Worm (Caenorhabditis elegans) whole organism, mixed stage, embryonic: ENCODE measurements around the gene EEED8.13.

Experiments
- M03D4.4 ChIP-seq: sonication (generic microtip); optimal IDR thresholded peaks from 2 replicates; lab custom pipeline; 2017; ENCODE audit warnings: mild to moderate bottlenecking, missing genetic modification characterization, missing compliant biosample characterization
- bed-3 ChIP-seq: fragments of 200-800 bp; sonication (Bioruptor generic); optimal IDR thresholded peaks from 3 replicates; lab custom pipeline; 2018; ENCODE audit warnings: mild to moderate bottlenecking, missing genetic modification characterization, moderate library complexity, missing compliant biosample characterization
- blmp-1 ChIP-seq: fragments of 150-350 bp; optimal IDR thresholded peaks from 2 replicates; lab custom pipeline; 2014; ENCODE audit warnings: missing biosample characterization, missing genetic modification characterization
- ceh-39 ChIP-seq: fragments of 150-350 bp; optimal IDR thresholded peaks from 2 replicates; lab custom pipeline; 2014; ENCODE audit warnings: missing biosample characterization, missing genetic modification characterization
- ceh-43 ChIP-seq: fragments of 200-800 bp; sonication (Bioruptor generic); optimal IDR thresholded peaks from 2 replicates; lab custom pipeline; 2018; ENCODE audit warnings: mild to moderate bottlenecking, missing genetic modification characterization, moderate library complexity, missing compliant biosample characterization
- ceh-83 ChIP-seq: fragments of 200-800 bp; sonication (Bioruptor generic); optimal IDR thresholded peaks from 2 replicates; lab custom pipeline; 2018; ENCODE audit warnings: mild to moderate bottlenecking, missing genetic modification characterization, missing compliant biosample characterization
- ces-1 ChIP-seq: fragments of 150-350 bp; optimal IDR thresholded peaks from 2 replicates; lab custom pipeline; 2014; ENCODE audit warnings: missing biosample characterization, missing genetic modification reagents, missing genetic modification characterization
- cnd-1 ChIP-seq: fragments of 200-800 bp; sonication (Bioruptor generic); optimal IDR thresholded peaks from 2 replicates; lab custom pipeline; 2018; ENCODE audit warnings: mild to moderate bottlenecking, missing genetic modification characterization, missing compliant biosample characterization
- drap-1 ChIP-seq: fragments of 200-800 bp; sonication (Bioruptor generic); optimal IDR thresholded peaks from 3 replicates; lab custom pipeline; 2018; ENCODE audit warnings: mild to moderate bottlenecking, missing genetic modification characterization, missing compliant biosample characterization
- elt-1 ChIP-seq: sonication (generic microtip); optimal IDR thresholded peaks from 2 replicates; lab custom pipeline; 2017; ENCODE audit warnings: missing genetic modification characterization, mild to moderate bottlenecking, missing compliant biosample characterization, antibody characterized with exemption, moderate library complexity, borderline replicate concordance; ENCODE audit not compliant: insufficient read depth
- flh-1 ChIP-seq: fragments of 200-800 bp; sonication (Bioruptor generic); optimal IDR thresholded peaks from 2 replicates; lab custom pipeline; 2018; ENCODE audit warnings: mild to moderate bottlenecking, missing genetic modification characterization, moderate library complexity, missing compliant biosample characterization
- ham-2 ChIP-seq: fragments of 200-800 bp; sonication (Bioruptor generic); optimal IDR thresholded peaks from 2 replicates; lab custom pipeline; 2018; ENCODE audit warnings: mild to moderate bottlenecking, missing genetic modification characterization, missing compliant biosample characterization
- hlh-1 ChIP-seq: fragments of 150-350 bp; optimal IDR thresholded peaks from 2 replicates; lab custom pipeline; 2014; ENCODE audit warnings: missing biosample characterization, missing genetic modification reagents, missing genetic modification characterization
- lin-13 ChIP-seq: fragments of 150-350 bp; optimal IDR thresholded peaks from 2 replicates; lab custom pipeline; 2014; ENCODE audit warnings: missing biosample characterization, missing genetic modification characterization
- lin-32 ChIP-seq: fragments of 200-800 bp; sonication (Bioruptor generic); optimal IDR thresholded peaks from 2 replicates; lab custom pipeline; 2018; ENCODE audit warnings: mild to moderate bottlenecking, missing genetic modification characterization, missing compliant biosample characterization
- lsy-2 ChIP-seq: fragments of 150-350 bp; optimal IDR thresholded peaks from 2 replicates; lab custom pipeline; 2014; ENCODE audit warnings: missing biosample characterization, missing genetic modification characterization
- mab-5 ChIP-seq: fragments of 150-350 bp; optimal IDR thresholded peaks from 2 replicates; lab custom pipeline; 2014; ENCODE audit warnings: missing biosample characterization, missing genetic modification characterization
- mls-2 ChIP-seq: sonication (generic microtip); optimal IDR thresholded peaks from 2 replicates; lab custom pipeline; 2016; ENCODE audit warnings: mild to moderate bottlenecking, missing genetic modification characterization, moderate library complexity, missing compliant biosample characterization
- nhr-237 ChIP-seq: fragments of 150-350 bp; optimal IDR thresholded peaks from 2 replicates; lab custom pipeline; 2014; ENCODE audit warnings: missing biosample characterization, missing genetic modification characterization
- nhr-28 ChIP-seq: fragments of 150-350 bp; optimal IDR thresholded peaks from 2 replicates; lab custom pipeline; 2014; ENCODE audit warnings: missing biosample characterization, missing genetic modification characterization
- pha-4 ChIP-seq: fragments of 150-350 bp; optimal IDR thresholded peaks from 2 replicates; lab custom pipeline; 2018; ENCODE audit warnings: missing biosample characterization, missing genetic modification reagents, missing genetic modification characterization
- snpc-4 ChIP-seq: fragments of 150-350 bp; optimal IDR thresholded peaks from 2 replicates; lab custom pipeline; 2014; ENCODE audit warnings: missing biosample characterization, missing genetic modification characterization
- sptf-1 ChIP-seq: sonication (generic microtip); optimal IDR thresholded peaks from 2 replicates; lab custom pipeline; 2017; ENCODE audit warnings: mild to moderate bottlenecking, missing genetic modification characterization, moderate library complexity, missing compliant biosample characterization
- unc-120 ChIP-seq: sonication (generic microtip); optimal IDR thresholded peaks from 2 replicates; lab custom pipeline; 2017; ENCODE audit warnings: missing genetic modification characterization, missing compliant biosample characterization; ENCODE audit not compliant: poor library complexity, severe bottlenecking
- unc-39 ChIP-seq: fragments of 150-350 bp; optimal IDR thresholded peaks from 2 replicates; lab custom pipeline; 2014; ENCODE audit warnings: missing biosample characterization, missing genetic modification characterization
- unc-62 ChIP-seq: fragments of 150-350 bp; optimal IDR thresholded peaks from 2 replicates; lab custom pipeline; 2014; ENCODE audit warnings: missing biosample characterization, missing genetic modification reagents, missing genetic modification characterization
- zip-8 ChIP-seq: fragments of 150-350 bp; optimal IDR thresholded peaks from 2 replicates; lab custom pipeline; 2014; ENCODE audit warnings: missing biosample characterization, missing genetic modification characterization

The EEED8.13 gene

DNA sequence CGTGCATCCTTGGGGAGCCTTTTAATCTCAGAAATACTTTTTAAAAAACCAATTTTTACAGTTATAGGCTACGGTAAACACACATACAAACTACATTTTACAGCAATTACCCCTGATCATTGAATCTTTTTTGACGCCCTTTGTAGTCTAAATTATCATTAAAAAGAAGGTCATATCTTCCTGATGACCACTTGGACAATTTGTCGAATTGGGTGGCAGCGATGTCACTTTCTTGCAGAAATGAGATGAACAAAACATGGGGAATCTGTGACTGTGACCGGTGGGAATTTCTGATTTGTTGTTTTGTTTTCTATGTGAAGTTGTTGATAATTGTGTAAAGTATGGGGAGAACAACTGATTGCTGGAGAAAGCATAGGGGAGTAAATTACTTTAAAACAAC lies 37.3 kb upstream of the EEED8.13 start:
- no peak for TF ChIP-seq ham-2 (GFP tag; lab: Kevin White, UChicago)
- no peak for TF ChIP-seq mls-2 (tag; lab: Kevin White, UChicago)
- TF ChIP-seq hlh-1 (tag; lab: Kevin White, UChicago) = no peak
- TF ChIP-seq lin-13 = no peak
- TF ChIP-seq ces-1 (GFP tag; lab: Kevin White, UChicago) = no peak
- no peak for TF ChIP-seq ceh-83 (GFP tag; lab: Kevin White, UChicago)
- TF ChIP-seq drap-1 (GFP tag; lab: Kevin White, UChicago) = no peak
- no peak for TF ChIP-seq sptf-1 (tag; lab: Kevin White, UChicago)

DNA sequence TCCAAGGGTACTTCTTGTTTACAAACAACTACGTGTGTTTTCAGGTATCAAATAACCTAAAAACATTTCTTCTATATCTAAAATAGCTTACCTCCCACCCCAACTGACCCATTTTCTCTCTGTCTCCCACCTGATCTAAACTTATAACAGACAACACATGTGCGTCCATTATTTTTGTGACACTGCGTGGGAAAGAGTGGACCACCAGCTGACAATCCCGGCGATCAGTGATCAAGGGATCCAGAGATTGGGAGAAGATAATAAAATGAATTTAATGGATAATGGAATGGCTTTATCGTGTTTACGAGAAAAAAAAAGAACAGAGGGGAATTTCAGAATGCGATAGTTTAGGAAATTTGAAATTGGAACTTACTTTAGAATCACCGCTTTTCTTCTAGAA lies 36.9 kb upstream of the EEED8.13 start:
- peak; percentile 8 for TF ChIP-seq unc-62 (GFP tag; lab: Kevin White, UChicago)
- TF ChIP-seq ceh-83 (GFP tag; lab: Kevin White, UChicago) = no peak
- TF ChIP-seq mab-5 = no peak
- TF ChIP-seq drap-1 (GFP tag; lab: Kevin White, UChicago) = no peak
- TF ChIP-seq ham-2 (GFP tag; lab: Kevin White, UChicago) = no peak
- no peak for TF ChIP-seq snpc-4 (tag; lab: Kevin White, UChicago)
- TF ChIP-seq hlh-1 (tag; lab: Kevin White, UChicago) = peak; percentile 87

ce11 chrII:5447381-5447780 lies 35.0 kb upstream of the EEED8.13 start, which contains the start of gene cex-1:
TSS of gene cex-1 (plus strand) at chrII:5447681.
- TF ChIP-seq hlh-1 (tag; lab: Kevin White, UChicago) (no peak), ces-1 (GFP tag; lab: Kevin White, UChicago) (no peak), ceh-43 (GFP tag; lab: Kevin White, UChicago) (no peak), mab-5 (no peak), elt-1 (tag; lab: Kevin White, UChicago) (no peak), drap-1 (GFP tag; lab: Kevin White, UChicago) (no peak), flh-1 (GFP tag; lab: Kevin White, UChicago) (no peak), mls-2 (tag; lab: Kevin White, UChicago) (no peak), M03D4.4 (tag; lab: Kevin White, UChicago) (no peak), zip-8 (no peak), blmp-1 (no peak), ceh-39 (tag; lab: Kevin White, UChicago) (no peak), ceh-83 (GFP tag; lab: Kevin White, UChicago) (no peak), unc-120 (tag; lab: Kevin White, UChicago) (no peak), cnd-1 (tag; lab: Kevin White, UChicago) (no peak), lsy-2 (tag; lab: Kevin White, UChicago) (no peak), nhr-237 (tag; lab: Kevin White, UChicago) (no peak)

ce11 chrII:5446506-5446905 lies 34.1 kb upstream of the EEED8.13 start, which contains the start of gene nmr-1:
TSS of gene nmr-1 (minus strand) at chrII:5446606.
- TF ChIP-seq unc-39 (tag; lab: Kevin White, UChicago) = no peak
- TF ChIP-seq nhr-28 (tag; lab: Kevin White, UChicago) = no peak
- no peak for TF ChIP-seq unc-120 (tag; lab: Kevin White, UChicago)
- no peak for TF ChIP-seq ceh-43 (GFP tag; lab: Kevin White, UChicago)
- no peak for TF ChIP-seq ceh-39 (tag; lab: Kevin White, UChicago)

- TF ChIP-seq ceh-39 (tag; lab: Kevin White, UChicago) (no peak), pha-4 (no peak), unc-120 (tag; lab: Kevin White, UChicago) (no peak)
- TF ChIP-seq, all 35 proteins: peak for 0
Observed at ce11 chrII:5437586-5437985, 25.2 kb upstream of the EEED8.13 start, which contains the start of gene F07F6.1. TSS of gene F07F6.1 (plus strand) at chrII:5437886.

DNA sequence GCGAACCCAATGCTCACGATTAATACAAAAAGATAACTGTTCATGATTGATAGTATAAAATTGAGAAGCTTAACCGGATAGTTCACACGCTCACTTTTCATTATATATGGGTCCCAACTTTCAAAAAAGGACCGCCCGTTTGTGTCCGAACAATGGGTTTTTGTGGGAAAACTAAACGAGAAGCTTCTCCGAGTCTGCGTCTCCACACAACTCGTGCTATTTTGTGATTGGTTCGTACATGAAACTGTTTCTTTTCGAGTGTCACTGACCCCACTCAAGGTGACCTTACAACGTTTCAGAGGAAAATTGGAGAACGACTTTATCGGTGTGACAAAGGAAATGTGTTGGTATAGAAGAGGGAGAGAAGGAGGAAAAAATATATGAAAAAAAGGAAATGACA lies 24.5 kb upstream of the EEED8.13 start, which contains the start of gene dct-5:
TSS of gene dct-5 (minus strand) at position 101 of the 400 bp plus-strand sequence.
- TF ChIP-seq ceh-43 (GFP tag; lab: Kevin White, UChicago) (no peak), nhr-237 (tag; lab: Kevin White, UChicago) (no peak), unc-120 (tag; lab: Kevin White, UChicago) (no peak), M03D4.4 (tag; lab: Kevin White, UChicago) (no peak)
- TF ChIP-seq, all 35 proteins: peak for 0

DNA sequence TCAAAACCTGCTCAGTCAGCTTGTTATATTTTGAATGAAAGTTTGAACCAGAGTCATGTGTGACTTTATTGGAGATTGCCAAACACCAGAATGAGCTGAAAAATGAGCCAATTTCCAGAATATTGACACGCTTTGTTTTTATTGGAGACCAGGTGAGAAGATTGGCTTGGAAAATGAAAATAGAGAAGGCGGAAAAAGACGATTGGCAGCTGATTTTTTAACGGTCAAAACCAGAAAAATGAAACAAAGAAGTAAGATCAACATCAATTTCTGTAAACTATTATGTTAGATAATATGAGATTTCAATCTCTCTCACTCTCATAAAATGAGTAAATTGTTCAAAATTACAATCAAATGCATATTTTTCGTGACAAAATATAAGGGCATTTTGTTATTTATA lies 20.7 kb upstream of the EEED8.13 start, which contains the start of gene srx-114:
TSS of gene srx-114 (minus strand) at position 101 of the 400 bp plus-strand sequence.
- TF ChIP-seq hlh-1 (tag; lab: Kevin White, UChicago) (no peak), lin-32 (GFP tag; lab: Kevin White, UChicago) (no peak), blmp-1 (no peak), pha-4 (no peak), M03D4.4 (tag; lab: Kevin White, UChicago) (no peak), bed-3 (no peak), unc-120 (tag; lab: Kevin White, UChicago) (no peak), ceh-39 (tag; lab: Kevin White, UChicago) (no peak)
